Fruit fly (Drosophila melanogaster): ENCODE data around the gene tara.

Gene tara

DNA sequence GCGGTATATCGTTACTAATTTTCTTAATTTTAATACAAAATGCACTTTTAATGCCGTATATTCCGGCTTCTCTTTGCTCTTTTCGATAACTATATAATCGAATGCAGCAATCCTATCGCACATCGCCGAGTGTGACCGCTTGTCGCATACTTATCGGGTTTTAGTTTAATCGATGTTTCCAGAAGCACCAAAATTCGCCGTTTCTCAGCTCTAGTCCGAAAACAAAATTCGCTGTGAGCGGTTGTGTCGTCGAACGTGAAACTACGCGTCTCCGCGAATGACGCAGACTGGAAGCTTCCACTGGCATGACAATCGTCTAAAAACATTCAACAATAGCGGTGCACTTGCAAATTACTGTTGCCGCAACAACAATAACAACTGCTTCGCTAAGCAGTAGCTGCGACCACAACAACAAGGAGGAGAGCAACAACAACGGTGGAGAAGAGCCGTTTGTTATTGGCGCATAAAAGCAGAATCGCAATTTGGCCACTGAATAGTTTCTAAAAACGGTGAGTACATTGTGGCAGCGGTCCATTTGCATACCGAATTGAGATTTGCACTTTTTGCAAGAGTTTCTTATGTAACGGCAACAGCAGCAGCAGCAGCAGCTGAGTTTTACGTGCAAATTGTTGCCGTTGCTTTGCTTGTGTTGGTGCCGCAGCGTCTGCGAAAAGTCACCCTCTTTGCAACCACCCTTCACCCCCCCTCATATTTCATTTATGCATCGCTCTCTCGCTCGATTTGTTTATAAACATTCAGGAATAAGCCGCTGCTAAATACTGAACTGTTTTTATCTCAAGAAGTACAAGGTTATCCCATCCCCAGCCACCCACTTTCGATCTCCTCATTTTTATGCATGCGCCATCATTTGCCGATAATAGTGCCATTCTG is 38.4 kb upstream of the tara start, which contains the start of gene sra (continued):
- TF ChIP-seq Poxn (GFP tag; IDR thresholded peaks at IDR 0.05): no peak
- TF ChIP-seq CG12659 (GFP tag; optimal IDR thresholded peaks at IDR 0.05): peak; percentile 80
- TF ChIP-seq tna (GFP tag; IDR thresholded peaks at IDR 0.05; ENCODE audit: partially characterized antibody): peak; percentile 95
- TF ChIP-seq Hr3 (GFP tag; optimal IDR thresholded peaks at IDR 0.05): no peak
- TF ChIP-seq pb (GFP tag; optimal IDR thresholded peaks at IDR 0.05): no peak
- TF ChIP-seq CG30403 (GFP tag; optimal IDR thresholded peaks at IDR 0.05): peak; percentile 7
- TF ChIP-seq CG14014 (GFP tag; IDR thresholded peaks at IDR 0.05): peak; percentile 33; the same call in 1 of the 2 replicates
- TF ChIP-seq B-H2 (GFP tag; optimal IDR thresholded peaks at IDR 0.05): peak; percentile 48
- TF ChIP-seq gfzf (GFP tag; optimal IDR thresholded peaks at IDR 0.05): peak; percentile 57
- no peak for TF ChIP-seq abd-A (tag; optimal IDR thresholded peaks at IDR 0.05)
- peak; percentile 45 for TF ChIP-seq Hsf (GFP tag; optimal IDR thresholded peaks at IDR 0.05)
- TF ChIP-seq Ets97D (GFP tag; optimal IDR thresholded peaks at IDR 0.05): peak; percentile 76
- peak; percentile 28; the same call in 1 of the 2 replicates for TF ChIP-seq slbo (GFP tag; IDR thresholded peaks at IDR 0.05)
- TF ChIP-seq repo (GFP tag; optimal IDR thresholded peaks at IDR 0.05): peak; percentile 15
- TF ChIP-seq lilli (GFP tag; optimal IDR thresholded peaks at IDR 0.05): peak; percentile 37
- no peak for TF ChIP-seq run (tag; optimal IDR thresholded peaks at IDR 0.05)
- peak; percentile 82 for TF ChIP-seq CG1603 (tag; optimal IDR thresholded peaks at IDR 0.05)
- TF ChIP-seq sqz (GFP tag; optimal IDR thresholded peaks at IDR 0.05): no peak
- TF ChIP-seq Max (GFP tag; optimal IDR thresholded peaks at IDR 0.05): no peak
- peak; percentile 52; the same call in 1 of the 2 replicates for TF ChIP-seq CG16779 (GFP tag; IDR thresholded peaks at IDR 0.05)
- TF ChIP-seq CG15269 (tag; optimal IDR thresholded peaks at IDR 0.05): peak; percentile 14
- no peak for TF ChIP-seq grn (GFP tag; optimal IDR thresholded peaks at IDR 0.05)
- no peak for TF ChIP-seq Oaz (GFP tag; IDR thresholded peaks at IDR 0.05)
- TF ChIP-seq Opbp (GFP tag; IDR thresholded peaks at IDR 0.05; ENCODE audit: partially characterized antibody): peak; percentile 98
- peak; percentile 52 for TF ChIP-seq CG10267 (tag; optimal IDR thresholded peaks at IDR 0.05)
- no peak for TF ChIP-seq Dip3 (GFP tag; optimal IDR thresholded peaks at IDR 0.05)
- TF ChIP-seq CG11696 (GFP tag; IDR thresholded peaks at IDR 0.05): no peak
- no peak for TF ChIP-seq disco-r (GFP tag; optimal IDR thresholded peaks at IDR 0.05)
- TF ChIP-seq CG6689 (GFP tag; IDR thresholded peaks at IDR 0.05): 0 out of 2 replicates have a peak, but pooled peaks have one; percentile 12
- TF ChIP-seq amos (GFP tag; IDR thresholded peaks at IDR 0.05; ENCODE audit: partially characterized antibody): peak; percentile 98
- TF ChIP-seq MESR4 (GFP tag; optimal IDR thresholded peaks at IDR 0.05): peak; percentile 77
- no peak; the same call in 1 of the 2 replicates for TF ChIP-seq al (GFP tag; IDR thresholded peaks at IDR 0.05)
- peak; percentile 59; the same call in 1 of the 2 replicates for TF ChIP-seq CG3847 (GFP tag; IDR thresholded peaks at IDR 0.05)
- TF ChIP-seq CG34224 (GFP tag; IDR thresholded peaks at IDR 0.05; ENCODE audit: partially characterized antibody): peak; percentile 97
- TF ChIP-seq CG11085 (GFP tag; IDR thresholded peaks at IDR 0.05): peak; percentile 27; the same call in 1 of the 2 replicates
- peak; percentile 18; the same call in 1 of the 2 replicates for TF ChIP-seq CG10366 (GFP tag; IDR thresholded peaks at IDR 0.05)
- TF ChIP-seq p53 (GFP tag; optimal IDR thresholded peaks at IDR 0.05): peak; percentile 71
- TF ChIP-seq Deaf1 (tag; optimal IDR thresholded peaks at IDR 0.05): peak; percentile 23
- TF ChIP-seq lov (optimal IDR thresholded peaks at IDR 0.05): no peak
- peak; percentile 25; the same call in 1 of the 3 replicates for TF ChIP-seq lov (GFP tag; IDR thresholded peaks at IDR 0.05)
- no peak for TF ChIP-seq CG14667 (GFP tag; IDR thresholded peaks at IDR 0.05)
- TF ChIP-seq CG2120 (GFP tag; optimal IDR thresholded peaks at IDR 0.05): peak; percentile 47
- no peak for TF ChIP-seq CG14441 (GFP tag; IDR thresholded peaks at IDR 0.05)
- peak; percentile 98 for TF ChIP-seq chinmo (GFP tag; IDR thresholded peaks at IDR 0.05; ENCODE audit: partially characterized antibody)
- peak; percentile 91 for TF ChIP-seq CG9797 (GFP tag; optimal IDR thresholded peaks at IDR 0.05)
- TF ChIP-seq CG33213 (GFP tag; optimal IDR thresholded peaks at IDR 0.05): peak; percentile 66
- TF ChIP-seq Side (GFP tag; optimal IDR thresholded peaks at IDR 0.05): peak; percentile 47
- peak; percentile 33 for TF ChIP-seq CG7839 (tag; optimal IDR thresholded peaks at IDR 0.05)
- TF ChIP-seq NC2β (GFP tag; optimal IDR thresholded peaks at IDR 0.05): peak; percentile 46
